Fruit fly (Drosophila melanogaster) whole organism, pupa: ENCODE results near the gene Ada1-2.

Experiments used
- CG10348 ChIP-seq: fragments of 200-800 bp; sonication (Bioruptor generic); IDR thresholded peaks from 2 replicates; pipeline ENCODE4 v1.3.6; 2022; ENCODE audit warnings: missing biosample characterization, missing genetic modification characterization
- CG12605 ChIP-seq: fragments of 200-800 bp; sonication (Bioruptor generic); IDR thresholded peaks from 2 replicates; pipeline ENCODE4 v1.3.6; 2022; ENCODE audit warnings: missing biosample characterization, missing genetic modification characterization
- CG13204 ChIP-seq: fragments of 200-800 bp; sonication (Bioruptor generic); optimal IDR thresholded peaks from 2 replicates; lab custom pipeline; 2018; ENCODE audit warnings: missing biosample characterization, mild to moderate bottlenecking, missing genetic modification characterization, moderate library complexity
- CG14655 ChIP-seq: fragments of 200-800 bp; sonication (Bioruptor generic); optimal IDR thresholded peaks from 3 replicates; lab custom pipeline; 2017; ENCODE audit warnings: mild to moderate bottlenecking, missing biosample characterization, missing genetic modification reagents, missing genetic modification characterization
- CG15710 ChIP-seq: fragments of 200-800 bp; sonication (Bioruptor generic); optimal IDR thresholded peaks from 2 replicates; lab custom pipeline; 2018; ENCODE audit warnings: missing biosample characterization, mild to moderate bottlenecking, missing genetic modification characterization, moderate library complexity
- CG17806 ChIP-seq: fragments of 200-800 bp; sonication (Bioruptor generic); optimal IDR thresholded peaks from 2 replicates; lab custom pipeline; 2018; ENCODE audit warnings: missing biosample characterization, mild to moderate bottlenecking, missing genetic modification characterization, moderate library complexity
- CG32121 ChIP-seq: fragments of 200-800 bp; sonication (Bioruptor generic); IDR thresholded peaks from 2 replicates; pipeline ENCODE4 v1.3.6; 2022; ENCODE audit warnings: missing biosample characterization, missing genetic modification characterization
- CG34367 ChIP-seq: fragments of 200-800 bp; sonication (Bioruptor generic); optimal IDR thresholded peaks from 2 replicates; lab custom pipeline; 2018; ENCODE audit warnings: missing biosample characterization, mild to moderate bottlenecking, missing genetic modification characterization
- CG4496 ChIP-seq: fragments of 200-800 bp; sonication (Bioruptor generic); IDR thresholded peaks from 3 replicates; pipeline ENCODE4 v1.3.6; 2022; ENCODE audit warnings: missing biosample characterization, missing genetic modification characterization
- CG8159 ChIP-seq: fragments of 200-800 bp; sonication (Bioruptor generic); optimal IDR thresholded peaks from 3 replicates; lab custom pipeline; 2018; ENCODE audit warnings: missing biosample characterization, mild to moderate bottlenecking, missing genetic modification characterization, moderate library complexity
- CG8301 ChIP-seq: fragments of 200-800 bp; sonication (Bioruptor generic); optimal IDR thresholded peaks from 2 replicates; lab custom pipeline; 2018; ENCODE audit warnings: missing biosample characterization, mild to moderate bottlenecking, missing genetic modification characterization
- CG9948 ChIP-seq: fragments of 200-800 bp; sonication (Bioruptor generic); optimal IDR thresholded peaks from 2 replicates; lab custom pipeline; 2018; ENCODE audit warnings: missing biosample characterization, mild to moderate bottlenecking, missing genetic modification characterization, moderate library complexity
- D1 ChIP-seq: fragments of 200-800 bp; sonication (Bioruptor generic); optimal IDR thresholded peaks from 2 replicates; lab custom pipeline; 2018; ENCODE audit warnings: missing biosample characterization, mild to moderate bottlenecking, missing genetic modification characterization, moderate library complexity
- EcR ChIP-seq: fragments of 200-800 bp; sonication (Bioruptor generic); optimal IDR thresholded peaks from 3 replicates; lab custom pipeline; 2019; ENCODE audit warnings: missing biosample characterization, missing genetic modification characterization, mild to moderate bottlenecking, moderate library complexity, missing genetic modification reagents
- Ets98B ChIP-seq: fragments of 200-800 bp; sonication (Bioruptor generic); IDR thresholded peaks from 2 replicates; pipeline ENCODE4 v1.3.6; 2022; ENCODE audit warnings: missing biosample characterization, missing genetic modification characterization
- Pif1A ChIP-seq: fragments of 200-800 bp; sonication (Bioruptor generic); optimal IDR thresholded peaks from 3 replicates; lab custom pipeline; 2016; ENCODE audit warnings: missing biosample characterization, missing genetic modification characterization
- Pif1B ChIP-seq: fragments of 200-800 bp; sonication (Bioruptor generic); optimal IDR thresholded peaks from 3 replicates; lab custom pipeline; 2016; ENCODE audit warnings: missing biosample characterization, missing genetic modification characterization
- Snoo ChIP-seq: fragments of 200-800 bp; sonication (Bioruptor generic); optimal IDR thresholded peaks from 3 replicates; lab custom pipeline; 2017; ENCODE audit warnings: missing biosample characterization, mild to moderate bottlenecking, missing genetic modification characterization, inconsistent platforms
- fd96Ca ChIP-seq: fragments of 200-800 bp; sonication (Bioruptor generic); IDR thresholded peaks from 3 replicates; pipeline ENCODE4 v1.3.6; 2022; ENCODE audit warnings: missing biosample characterization, missing genetic modification characterization
- gl ChIP-seq: fragments of 200-800 bp; sonication (Bioruptor generic); optimal IDR thresholded peaks from 2 replicates; lab custom pipeline; 2018; ENCODE audit warnings: missing biosample characterization, mild to moderate bottlenecking, missing genetic modification characterization
- rn ChIP-seq: fragments of 200-800 bp; sonication (Bioruptor generic); IDR thresholded peaks from 2 replicates; pipeline ENCODE4 v1.3.6; 2022; ENCODE audit warnings: missing biosample characterization, missing genetic modification characterization

The Ada1-2 gene

DNA sequence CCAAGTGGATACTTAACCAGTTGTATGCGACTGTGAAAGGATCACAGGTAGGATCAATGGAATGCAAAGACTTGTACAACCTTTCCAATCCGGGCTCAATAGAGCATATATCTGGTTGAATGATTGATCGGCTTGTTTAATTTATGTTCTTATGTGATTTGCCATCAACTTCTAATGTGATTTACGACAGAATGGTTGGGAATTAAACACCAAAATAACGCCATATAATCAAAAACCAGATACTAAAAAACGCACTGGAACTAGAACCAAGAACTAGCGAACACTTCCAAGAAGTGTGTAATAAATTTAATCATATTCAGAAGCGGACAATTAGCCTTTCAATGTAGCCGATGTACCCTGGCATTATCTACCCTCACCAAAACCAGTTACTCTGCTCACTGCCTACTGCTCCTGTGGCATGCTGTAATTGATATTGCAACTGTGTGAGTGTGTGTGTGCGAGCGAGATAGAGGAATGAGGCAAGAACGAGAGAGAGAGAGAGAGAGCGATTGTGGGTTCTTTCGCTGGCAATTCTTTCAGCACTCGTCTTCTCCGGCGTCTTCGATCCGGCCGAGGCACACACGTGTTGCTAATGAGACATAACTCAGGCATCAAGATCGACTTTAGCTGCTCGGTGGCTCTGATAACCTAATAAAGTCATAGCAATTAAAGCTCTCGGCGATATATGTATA lies 24.0 kb upstream of the Ada1-2 start:
- TF ChIP-seq D1 (tag; lab: Kevin White, UChicago) (no peak), CG8301 (tag; lab: Kevin White, UChicago) (peak; percentile 64), CG13204 (GFP tag; lab: Kevin White, UChicago) (peak; percentile 25), CG9948 (tag; lab: Kevin White, UChicago) (peak; percentile 58), Ets98B (GFP tag; lab: Robert Waterston, UW) (no peak), gl (tag; lab: Kevin White, UChicago) (no peak), CG17806 (tag; lab: Kevin White, UChicago) (peak; percentile 47), CG8159 (tag; lab: Kevin White, UChicago) (peak; percentile 67), rn (GFP tag; lab: Robert Waterston, UW) (no peak), Pif1A (peak; percentile 34), CG4496 (GFP tag; lab: Robert Waterston, UW) (no peak), Snoo (peak; percentile 14), CG12605 (GFP tag; lab: Robert Waterston, UW) (no peak), CG32121 (0 out of 2 replicates have a peak, but pooled peaks have one; percentile 10), EcR (peak; percentile 11), CG34367 (tag; lab: Kevin White, UChicago) (peak; percentile 34), fd96Ca (GFP tag; lab: Robert Waterston, UW) (0 out of 3 replicates have a peak, but pooled peaks have one; percentile 33), CG10348 (GFP tag; lab: Robert Waterston, UW) (no peak), CG14655 (GFP tag; lab: Kevin White, UChicago) (peak; percentile 81), Pif1B (GFP tag; lab: Kevin White, UChicago) (peak; percentile 39), CG15710 (tag; lab: Kevin White, UChicago) (peak; percentile 46)
- TF ChIP-seq, all 21 proteins: peak for 14

DNA sequence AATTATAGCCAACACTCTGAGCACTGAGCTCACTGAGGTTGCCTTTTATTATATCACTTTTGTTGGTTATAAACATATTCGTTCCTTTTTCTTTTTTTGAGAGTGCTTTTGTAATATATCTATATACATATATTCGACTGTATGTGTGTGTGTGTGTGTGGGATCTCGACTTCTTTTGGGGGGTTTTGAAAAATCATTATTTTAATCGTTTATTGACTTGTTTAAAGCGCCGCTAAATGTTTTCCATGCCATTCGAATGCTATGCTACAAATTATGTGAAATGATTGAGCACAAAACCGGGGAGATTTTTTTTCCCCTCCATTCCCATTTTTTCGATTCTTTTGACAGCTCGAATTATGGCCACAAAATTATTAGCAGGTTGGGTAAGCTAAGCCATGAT lies 23.3 kb upstream of the Ada1-2 start:
- no peak for TF ChIP-seq CG8159 (tag; lab: Kevin White, UChicago)

dm6 chr2L:11970343-11970742 lies 22.4 kb upstream of the Ada1-2 start:
- TF ChIP-seq EcR (no peak), CG8301 (tag; lab: Kevin White, UChicago) (no peak), CG32121 (no peak), CG13204 (GFP tag; lab: Kevin White, UChicago) (no peak), CG15710 (tag; lab: Kevin White, UChicago) (no peak)

DNA sequence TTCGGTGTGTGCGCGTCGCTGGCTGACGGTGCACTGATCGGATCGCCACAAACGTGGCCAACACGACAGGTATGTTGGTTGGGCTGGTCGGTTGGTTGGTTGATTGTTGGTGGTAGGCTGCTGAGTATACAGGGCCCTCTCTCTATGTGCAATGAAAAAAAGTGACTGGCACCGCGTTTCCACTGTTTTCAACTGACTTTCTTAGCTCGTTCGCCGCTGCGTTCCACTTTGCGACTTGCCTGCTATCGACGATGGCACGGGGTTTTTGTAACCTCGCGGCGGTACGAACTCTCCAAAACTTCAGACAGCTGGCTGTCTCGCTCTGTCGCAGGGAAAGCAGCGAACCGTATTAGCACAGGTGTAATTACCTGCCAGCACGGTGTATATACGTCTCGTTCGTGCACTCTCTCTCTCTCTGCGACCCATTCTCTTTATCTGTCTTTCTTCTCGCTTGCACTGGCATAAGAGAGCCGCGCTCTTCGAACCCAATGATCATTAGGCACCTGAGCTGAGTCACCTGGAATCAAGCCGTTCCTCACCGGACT lies 21.8 kb upstream of the Ada1-2 start:
- TF ChIP-seq gl (tag; lab: Kevin White, UChicago) (no peak), CG10348 (GFP tag; lab: Robert Waterston, UW) (no peak), Snoo (peak; percentile 15), fd96Ca (GFP tag; lab: Robert Waterston, UW) (0 out of 3 replicates have a peak, but pooled peaks have one; percentile 27), Pif1A (no peak), CG34367 (tag; lab: Kevin White, UChicago) (peak; percentile 7), CG17806 (tag; lab: Kevin White, UChicago) (no peak), CG13204 (GFP tag; lab: Kevin White, UChicago) (peak; percentile 64), EcR (peak; percentile 67), CG8301 (tag; lab: Kevin White, UChicago) (no peak), CG12605 (GFP tag; lab: Robert Waterston, UW) (no peak), CG15710 (tag; lab: Kevin White, UChicago) (no peak), Ets98B (GFP tag; lab: Robert Waterston, UW) (peak; percentile 50; the same call in 1 of the 2 replicates), CG4496 (GFP tag; lab: Robert Waterston, UW) (peak; percentile 73; the same call in 2 of the 3 replicates)

DNA sequence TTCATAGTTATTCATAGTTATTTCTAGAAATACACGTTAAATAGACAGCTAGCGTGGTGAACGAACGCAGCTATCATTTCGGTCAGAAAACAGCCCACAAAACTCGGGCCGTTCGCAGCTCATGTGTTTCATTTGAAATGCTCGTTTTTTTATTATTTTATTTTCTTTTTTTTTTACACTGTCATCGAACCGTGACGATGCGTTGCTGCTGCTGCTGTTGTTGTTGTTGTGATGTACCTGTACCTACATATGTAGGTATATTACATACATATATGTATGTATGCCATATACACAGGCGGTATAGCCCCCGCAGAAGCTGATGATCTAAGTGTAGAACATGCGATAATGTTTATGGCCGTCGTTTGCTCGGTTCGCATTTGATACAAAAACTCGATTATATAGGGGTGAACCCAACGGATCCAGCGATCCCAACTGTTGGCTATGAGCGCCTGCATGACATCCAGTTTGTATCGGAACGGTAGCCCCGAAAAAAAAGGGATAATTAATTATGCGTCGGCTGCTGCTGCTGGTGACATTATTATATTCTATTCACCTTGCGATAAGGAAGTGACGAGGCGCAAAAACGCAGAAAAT lies 19.5 kb upstream of the Ada1-2 start:
- TF ChIP-seq CG17806 (tag; lab: Kevin White, UChicago) (no peak), fd96Ca (GFP tag; lab: Robert Waterston, UW) (no peak), rn (GFP tag; lab: Robert Waterston, UW) (no peak), Pif1B (GFP tag; lab: Kevin White, UChicago) (no peak), gl (tag; lab: Kevin White, UChicago) (no peak), CG9948 (tag; lab: Kevin White, UChicago) (no peak), EcR (no peak), CG8159 (tag; lab: Kevin White, UChicago) (no peak)

- no peak for TF ChIP-seq CG34367 (tag; lab: Kevin White, UChicago)
- TF ChIP-seq CG14655 (GFP tag; lab: Kevin White, UChicago): peak; percentile 50
- TF ChIP-seq CG9948 (tag; lab: Kevin White, UChicago): peak; percentile 12
- TF ChIP-seq CG8301 (tag; lab: Kevin White, UChicago): peak; percentile 17
- no peak for TF ChIP-seq CG15710 (tag; lab: Kevin White, UChicago)
Measured at dm6 chr2L:11976955-11977354, 15.7 kb upstream of the Ada1-2 start.
